Fruit fly (Drosophila melanogaster): Measurements from ENCODE around the gene CG15347.

- TF ChIP-seq CG8478 (optimal IDR thresholded peaks at IDR 0.05) (no peak), CTCF (optimal IDR thresholded peaks at IDR 0.05) (no peak)
Measured at dm6 chrX:8415605-8416004, 45.1 kb downstream of the CG15347 start.

All from S2 (cell line).